Worm (Caenorhabditis elegans): ENCODE results near the gene svop-1.

ce11 chrIII:8917879-8918381 lies 32.6 kb upstream of the svop-1 start, which contains the start of gene cdc-25.3:
- TF ChIP-seq klf-2 (GFP tag; conservative IDR thresholded peaks at IDR 0.05) (no peak), flt-1 (GFP tag; IDR thresholded peaks at IDR 0.05) (no peak), ztf-29 (GFP tag; IDR thresholded peaks at IDR 0.05) (no peak), cog-1 (tag; optimal IDR thresholded peaks at IDR 0.05) (no peak)
